Fruit fly (Drosophila melanogaster) whole organism, prepupa: ENCODE results near the gene CG3961.

Experiments used
- Blimp-1 ChIP-seq: fragments of 200-800 bp; sonication (Bioruptor generic); optimal IDR thresholded peaks from 3 replicates; lab custom pipeline; 2017; ENCODE audit warnings: missing biosample characterization, missing genetic modification characterization, mild to moderate bottlenecking, moderate library complexity, missing genetic modification reagents
- CG10669 ChIP-seq: fragments of 200-800 bp; sonication (Bioruptor generic); optimal IDR thresholded peaks from 3 replicates; lab custom pipeline; 2018; ENCODE audit warnings: missing biosample characterization, mild to moderate bottlenecking, missing genetic modification characterization, moderate library complexity
- CG11294 ChIP-seq: fragments of 200-800 bp; sonication (Bioruptor generic); IDR thresholded peaks from 2 replicates; pipeline ENCODE4 v1.3.6; 2022; ENCODE audit warnings: missing biosample characterization, missing genetic modification characterization
- CG11762 ChIP-seq: fragments of 200-800 bp; sonication (Bioruptor generic); optimal IDR thresholded peaks from 3 replicates; lab custom pipeline; 2016; ENCODE audit warnings: missing biosample characterization, missing genetic modification characterization; ENCODE audit not compliant: insufficient read depth
- CG11902 ChIP-seq: fragments of 200-800 bp; sonication (Bioruptor generic); optimal IDR thresholded peaks from 3 replicates; lab custom pipeline; 2016; ENCODE audit warnings: missing biosample characterization, missing genetic modification characterization
- CG1621 ChIP-seq: fragments of 200-800 bp; sonication (Bioruptor generic); optimal IDR thresholded peaks from 3 replicates; lab custom pipeline; 2018; ENCODE audit warnings: missing biosample characterization, mild to moderate bottlenecking, missing genetic modification characterization
- CG32006 ChIP-seq: fragments of 200-800 bp; sonication (Bioruptor generic); optimal IDR thresholded peaks from 3 replicates; lab custom pipeline; 2017; ENCODE audit warnings: missing biosample characterization, mild to moderate bottlenecking, missing genetic modification characterization
- CG6163 ChIP-seq: fragments of 200-800 bp; sonication (Bioruptor generic); IDR thresholded peaks from 3 replicates; pipeline ENCODE4 v1.3.6; 2022; ENCODE audit warnings: missing biosample characterization, missing genetic modification characterization
- CG6808 ChIP-seq: fragments of 200-800 bp; sonication (Bioruptor generic); optimal IDR thresholded peaks from 3 replicates; lab custom pipeline; 2017; ENCODE audit warnings: missing biosample characterization, missing genetic modification characterization, mild to moderate bottlenecking, moderate library complexity, missing genetic modification reagents
- CG6854 ChIP-seq: fragments of 200-800 bp; sonication (Bioruptor generic); optimal IDR thresholded peaks from 2 replicates; lab custom pipeline; 2017; ENCODE audit warnings: missing biosample characterization, mild to moderate bottlenecking, missing genetic modification characterization
- CG8319 ChIP-seq: fragments of 200-800 bp; sonication (Bioruptor generic); optimal IDR thresholded peaks from 3 replicates; lab custom pipeline; 2016; ENCODE audit warnings: missing biosample characterization, missing genetic modification characterization
- CG9139 ChIP-seq: fragments of 200-800 bp; sonication (Bioruptor generic); optimal IDR thresholded peaks from 3 replicates; lab custom pipeline; 2017; ENCODE audit warnings: missing biosample characterization, mild to moderate bottlenecking, missing genetic modification characterization
- Eip75B ChIP-seq: fragments of 200-800 bp; sonication (Bioruptor generic); optimal IDR thresholded peaks from 3 replicates; lab custom pipeline; 2016; ENCODE audit warnings: missing biosample characterization, missing genetic modification characterization
- Eip93F ChIP-seq: fragments of 200-800 bp; sonication (Bioruptor generic); optimal IDR thresholded peaks from 2 replicates; lab custom pipeline; 2016; ENCODE audit warnings: missing biosample characterization, mild to moderate bottlenecking, missing genetic modification characterization
- Ets21C ChIP-seq: fragments of 200-800 bp; sonication (Bioruptor generic); optimal IDR thresholded peaks from 3 replicates; lab custom pipeline; 2016; ENCODE audit warnings: missing biosample characterization, missing genetic modification characterization
- Ets96B ChIP-seq: fragments of 200-800 bp; optimal IDR thresholded peaks from 2 replicates; lab custom pipeline; 2019; ENCODE audit warnings: missing biosample characterization, mild to moderate bottlenecking, missing genetic modification characterization, moderate library complexity
- Hr4 ChIP-seq: fragments of 200-800 bp; sonication (Bioruptor generic); optimal IDR thresholded peaks from 3 replicates; lab custom pipeline; 2016; ENCODE audit warnings: missing biosample characterization, missing genetic modification characterization
- OdsH ChIP-seq: fragments of 200-800 bp; sonication (Bioruptor generic); optimal IDR thresholded peaks from 3 replicates; lab custom pipeline; 2016; ENCODE audit warnings: missing biosample characterization, missing genetic modification characterization
- Sox102F ChIP-seq: fragments of 200-800 bp; sonication (Bioruptor generic); optimal IDR thresholded peaks from 2 replicates; lab custom pipeline; 2016; ENCODE audit warnings: missing biosample characterization, mild to moderate bottlenecking, missing genetic modification characterization
- Sox14 ChIP-seq: fragments of 200-800 bp; sonication (Bioruptor generic); optimal IDR thresholded peaks from 3 replicates; lab custom pipeline; 2016; ENCODE audit warnings: missing biosample characterization, missing genetic modification characterization
- Sox15 ChIP-seq: fragments of 200-800 bp; sonication (Bioruptor generic); optimal IDR thresholded peaks from 3 replicates; lab custom pipeline; 2016; ENCODE audit warnings: missing biosample characterization, missing genetic modification characterization
- acj6 ChIP-seq: fragments of 200-800 bp; sonication (Bioruptor generic); optimal IDR thresholded peaks from 3 replicates; lab custom pipeline; 2016; ENCODE audit warnings: missing biosample characterization, missing genetic modification characterization
- cyc ChIP-seq: fragments of 200-800 bp; sonication (Bioruptor generic); optimal IDR thresholded peaks from 3 replicates; lab custom pipeline; 2016; ENCODE audit warnings: missing biosample characterization, missing genetic modification characterization
- dac ChIP-seq: fragments of 200-800 bp; sonication (Bioruptor generic); optimal IDR thresholded peaks from 2 replicates; lab custom pipeline; 2017; ENCODE audit warnings: missing biosample characterization, mild to moderate bottlenecking, missing genetic modification characterization
- eg ChIP-seq: fragments of 200-800 bp; sonication (Bioruptor generic); IDR thresholded peaks from 3 replicates; pipeline ENCODE4 v1.3.6; 2022; ENCODE audit warnings: missing biosample characterization, missing genetic modification characterization
- esn ChIP-seq: fragments of 200-800 bp; sonication (Bioruptor generic); optimal IDR thresholded peaks from 2 replicates; lab custom pipeline; 2016; ENCODE audit warnings: missing biosample characterization, mild to moderate bottlenecking, missing genetic modification characterization, moderate library complexity
- fd59A ChIP-seq: fragments of 200-800 bp; sonication (Bioruptor generic); optimal IDR thresholded peaks from 2 replicates; lab custom pipeline; 2017; ENCODE audit warnings: missing biosample characterization, mild to moderate bottlenecking, missing genetic modification characterization, missing genetic modification reagents
- fkh ChIP-seq: fragments of 200-800 bp; sonication (Bioruptor generic); optimal IDR thresholded peaks from 3 replicates; lab custom pipeline; 2017; ENCODE audit warnings: missing biosample characterization, mild to moderate bottlenecking, missing genetic modification characterization, moderate library complexity
- lz ChIP-seq: fragments of 200-800 bp; sonication (Bioruptor generic); optimal IDR thresholded peaks from 3 replicates; lab custom pipeline; 2016; ENCODE audit warnings: missing biosample characterization, missing genetic modification characterization
- net ChIP-seq: fragments of 200-800 bp; sonication (Bioruptor generic); optimal IDR thresholded peaks from 3 replicates; lab custom pipeline; 2016; ENCODE audit warnings: missing biosample characterization, missing genetic modification characterization
- spab ChIP-seq: fragments of 200-800 bp; sonication (Bioruptor generic); optimal IDR thresholded peaks from 2 replicates; lab custom pipeline; 2017; ENCODE audit warnings: missing biosample characterization, mild to moderate bottlenecking, missing genetic modification characterization, missing genetic modification reagents
- vri ChIP-seq: fragments of 200-800 bp; sonication (Bioruptor generic); optimal IDR thresholded peaks from 3 replicates; lab custom pipeline; 2016; ENCODE audit warnings: missing biosample characterization, mild to moderate bottlenecking, missing genetic modification characterization

CG3961 gene

dm6 chr3L:18867521-18867920 is 22.8 kb downstream of the CG3961 start, which contains the start of gene Dysb (continued):
- TF ChIP-seq CG1621, result no peak
- peak; percentile 84 for TF ChIP-seq fkh (GFP tag; lab: Kevin White, UChicago)
- peak; percentile 62 for TF ChIP-seq spab (GFP tag; lab: Kevin White, UChicago)
- no peak for TF ChIP-seq dac (GFP tag; lab: Kevin White, UChicago)
- TF ChIP-seq CG6808 (GFP tag; lab: Kevin White, UChicago), result peak; percentile 76
- peak; percentile 91 for TF ChIP-seq CG6163 (GFP tag; lab: Robert Waterston, UW)
- peak; percentile 73 for TF ChIP-seq Sox14
- TF ChIP-seq CG11762 (GFP tag; lab: Kevin White, UChicago), result peak; percentile 6
- TF ChIP-seq esn (GFP tag; lab: Kevin White, UChicago), result peak; percentile 91
- peak; percentile 83 for TF ChIP-seq acj6 (GFP tag; lab: Kevin White, UChicago)
- peak; percentile 29 for TF ChIP-seq Sox15
- peak; percentile 75 for TF ChIP-seq Eip75B (GFP tag; lab: Kevin White, UChicago)
- peak; percentile 19 for TF ChIP-seq CG11902 (GFP tag; lab: Kevin White, UChicago)
- TF ChIP-seq eg (GFP tag; lab: Robert Waterston, UW), result peak; percentile 93
- TF ChIP-seq CG10669, result peak; percentile 75
- TF ChIP-seq CG8319 (GFP tag; lab: Kevin White, UChicago), result peak; percentile 50
- peak; percentile 47 for TF ChIP-seq Ets21C (GFP tag; lab: Kevin White, UChicago)
- TF ChIP-seq Blimp-1 (GFP tag; lab: Kevin White, UChicago), result peak; percentile 46
- TF ChIP-seq cyc (GFP tag; lab: Kevin White, UChicago), result peak; percentile 66
- TF ChIP-seq lz, result peak; percentile 73
- TF ChIP-seq CG6854 (GFP tag; lab: Kevin White, UChicago), result peak; percentile 71
- TF ChIP-seq Sox102F (GFP tag; lab: Kevin White, UChicago), result peak; percentile 84
- TF ChIP-seq CG9139, result no peak
- TF ChIP-seq CG11294 (GFP tag; lab: Robert Waterston, UW), result peak; percentile 76
- TF ChIP-seq net (GFP tag; lab: Kevin White, UChicago), result no peak
- TF ChIP-seq Hr4 (GFP tag; lab: Kevin White, UChicago), result peak; percentile 84
- TF ChIP-seq CG32006 (GFP tag; lab: Kevin White, UChicago), result no peak
- peak; percentile 42 for TF ChIP-seq fd59A (GFP tag; lab: Kevin White, UChicago)
- TF ChIP-seq OdsH (GFP tag; lab: Kevin White, UChicago), result peak; percentile 84

DNA sequence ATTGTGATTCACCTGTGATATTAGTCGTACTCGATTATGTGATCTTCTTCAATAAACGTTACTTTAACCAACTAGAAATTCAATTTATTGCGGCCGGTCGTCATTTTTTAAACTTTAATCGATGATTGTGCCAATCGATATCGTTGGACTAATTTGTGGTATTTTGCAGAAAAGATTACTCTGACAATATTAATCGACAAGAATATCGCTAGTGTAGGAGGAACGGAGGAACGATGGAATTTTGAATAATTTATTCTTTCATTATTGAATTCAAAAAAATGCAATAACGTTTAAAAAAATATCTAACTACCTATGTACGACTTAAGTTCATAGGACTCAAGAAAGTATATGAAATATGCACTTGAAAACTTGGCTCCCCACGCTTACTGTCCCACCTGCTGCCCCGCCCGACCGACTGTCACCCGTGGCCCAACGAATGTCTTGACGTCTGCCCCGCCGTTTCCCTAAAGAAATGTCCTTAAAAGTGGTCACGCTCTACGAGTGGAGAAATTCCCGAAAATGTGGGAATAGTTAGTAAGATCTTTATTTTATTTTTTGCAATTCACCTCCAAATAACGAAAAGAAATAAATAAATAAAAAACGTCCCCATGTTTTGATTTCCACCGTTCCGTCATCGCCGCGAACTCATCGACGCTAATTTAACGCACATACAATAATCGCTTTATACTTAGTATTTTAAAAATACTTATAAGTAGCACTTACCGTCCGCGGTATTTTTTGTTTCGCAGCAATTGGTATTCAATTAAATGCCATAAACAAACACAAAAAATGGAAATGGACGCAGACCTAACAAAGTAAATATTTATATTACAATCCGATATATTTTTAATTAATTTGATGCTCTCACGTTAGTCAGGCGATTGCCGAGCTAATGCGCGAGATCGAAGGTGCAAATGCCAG is 24.6 kb downstream of the CG3961 start, which contains the start of gene CG14074:
CG14074 (plus strand) TSS at position 779 of the 921 bp plus-strand sequence.
- TF ChIP-seq CG10669 (no peak), CG1621 (no peak), fkh (GFP tag; lab: Kevin White, UChicago) (peak; percentile 83), Eip93F (no peak), CG6808 (GFP tag; lab: Kevin White, UChicago) (no peak), Sox102F (GFP tag; lab: Kevin White, UChicago) (no peak), CG8319 (GFP tag; lab: Kevin White, UChicago) (no peak), Ets96B (tag; lab: Kevin White, UChicago) (no peak), CG9139 (no peak)

dm6 chr3L:18863327-18863726 is 27.0 kb downstream of the CG3961 start, which contains the start of gene CG6865:
Gene CG6865 (plus strand): TSS chr3L:18863647.
- TF ChIP-seq fd59A (GFP tag; lab: Kevin White, UChicago), result no peak
- no peak for TF ChIP-seq CG10669
- TF ChIP-seq CG8319 (GFP tag; lab: Kevin White, UChicago), result no peak
- no peak for TF ChIP-seq OdsH (GFP tag; lab: Kevin White, UChicago)
- peak; percentile 30 for TF ChIP-seq vri (GFP tag; lab: Kevin White, UChicago)
- TF ChIP-seq CG11294 (GFP tag; lab: Robert Waterston, UW), result no peak
- TF ChIP-seq Ets21C (GFP tag; lab: Kevin White, UChicago), result no peak
